Fruit fly (Drosophila melanogaster): ENCODE data around the gene robo2.
A peak's percentile ranks its signal among the peaks of the same experiment; 100 is the strongest.

The robo2 gene

DNA sequence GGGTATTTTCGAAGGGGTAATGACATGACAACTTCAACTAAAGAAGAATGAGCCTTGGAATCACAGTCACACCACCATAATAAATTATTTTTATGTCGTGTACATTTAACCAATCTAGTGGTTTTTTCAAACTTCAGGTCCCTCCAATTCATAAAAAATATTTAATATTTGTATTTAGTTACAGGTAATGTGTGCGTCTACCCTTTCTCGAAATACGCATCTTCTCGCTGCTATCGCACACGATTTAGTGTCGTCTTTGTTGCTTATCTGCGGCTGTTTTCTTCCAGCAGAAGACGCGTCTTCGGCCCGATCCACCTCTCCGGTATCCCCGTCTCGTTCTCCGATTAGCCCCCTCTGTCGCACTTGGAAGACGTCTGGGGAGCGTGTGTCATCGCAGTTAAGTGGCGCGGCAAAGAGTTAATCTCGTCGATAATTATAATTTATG lies 6.6 kb upstream of the robo2 start (continued):
- TF ChIP-seq CG30431 (GFP tag; optimal IDR thresholded peaks at IDR 0.05) (peak; percentile 65), croc (GFP tag; conservative IDR thresholded peaks at IDR 0.05) (peak; percentile 75; the same call in 2 of the 3 replicates), slou (GFP tag; optimal IDR thresholded peaks at IDR 0.05) (peak; percentile 47), eyg (GFP tag; optimal IDR thresholded peaks at IDR 0.05) (no peak), CG10462 (GFP tag; optimal IDR thresholded peaks at IDR 0.05) (peak; percentile 7), NC2α (GFP tag; optimal IDR thresholded peaks at IDR 0.05) (peak; percentile 25), caup (GFP tag; optimal IDR thresholded peaks at IDR 0.05; ENCODE audit: severe bottlenecking) (peak; percentile 39), Oli (tag; optimal IDR thresholded peaks at IDR 0.05) (peak; percentile 82), Ravus (GFP tag; IDR thresholded peaks at IDR 0.05) (no peak), emc (GFP tag; optimal IDR thresholded peaks at IDR 0.05) (no peak), CG2889 (GFP tag; IDR thresholded peaks at IDR 0.05) (no peak), NK7.1 (GFP tag; optimal IDR thresholded peaks at IDR 0.05) (no peak), NC2β (GFP tag; optimal IDR thresholded peaks at IDR 0.05) (peak; percentile 47), Rfx (GFP tag; IDR thresholded peaks at IDR 0.05) (peak; percentile 49; the same call in 1 of the 2 replicates), Awh (GFP tag; IDR thresholded peaks at IDR 0.05) (peak; percentile 68), CG6254 (GFP tag; optimal IDR thresholded peaks at IDR 0.05) (peak; percentile 78), CG1832 (GFP tag; optimal IDR thresholded peaks at IDR 0.05) (peak; percentile 57), CG31365 (tag; optimal IDR thresholded peaks at IDR 0.05) (no peak), ab (GFP tag; optimal IDR thresholded peaks at IDR 0.05) (peak; percentile 16), bab2 (GFP tag; optimal IDR thresholded peaks at IDR 0.05) (peak; percentile 53), Meics (GFP tag; optimal IDR thresholded peaks at IDR 0.05) (peak; percentile 47), CG12219 (GFP tag; optimal IDR thresholded peaks at IDR 0.05) (peak; percentile 58), Doc2 (GFP tag; IDR thresholded peaks at IDR 0.05) (no peak), CG11723 (GFP tag; optimal IDR thresholded peaks at IDR 0.05) (peak; percentile 48), toy (GFP tag; IDR thresholded peaks at IDR 0.05) (no peak), CG3065 (GFP tag; optimal IDR thresholded peaks at IDR 0.05) (no peak), p53 (GFP tag; optimal IDR thresholded peaks at IDR 0.05) (no peak), CG9609 (GFP tag; optimal IDR thresholded peaks at IDR 0.05) (no peak), sima (GFP tag; optimal IDR thresholded peaks at IDR 0.05) (no peak), fru (optimal IDR thresholded peaks at IDR 0.05) (no peak), CG6683 (GFP tag; optimal IDR thresholded peaks at IDR 0.05) (no peak), Hey (tag; optimal IDR thresholded peaks at IDR 0.05) (no peak), E2f2 (GFP tag; IDR thresholded peaks at IDR 0.05) (peak; percentile 43; the same call in 1 of the 2 replicates), gem (tag; optimal IDR thresholded peaks at IDR 0.05) (peak; percentile 90), CG3281 (GFP tag; optimal IDR thresholded peaks at IDR 0.05) (no peak), CG17568 (GFP tag; optimal IDR thresholded peaks at IDR 0.05) (no peak), psq (GFP tag; optimal IDR thresholded peaks at IDR 0.05) (peak; percentile 25), CG10147 (GFP tag; optimal IDR thresholded peaks at IDR 0.05) (peak; percentile 20), CG14965 (GFP tag; optimal IDR thresholded peaks at IDR 0.05; ENCODE audit: borderline replicate concordance) (no peak), onecut (GFP tag; IDR thresholded peaks at IDR 0.05) (peak; percentile 30; the same call in 1 of the 2 replicates), CG8281 (tag; optimal IDR thresholded peaks at IDR 0.05) (no peak), CG34422 (GFP tag; IDR thresholded peaks at IDR 0.05) (peak; percentile 75; the same call in 2 of the 3 replicates), CG2875 (GFP tag; optimal IDR thresholded peaks at IDR 0.05) (peak; percentile 80), sqz (GFP tag; optimal IDR thresholded peaks at IDR 0.05) (peak; percentile 54), bowl (GFP tag; IDR thresholded peaks at IDR 0.05) (0 out of 2 replicates have a peak, but pooled peaks have one; percentile 14), CG3163 (GFP tag; optimal IDR thresholded peaks at IDR 0.05) (no peak), repo (GFP tag; optimal IDR thresholded peaks at IDR 0.05) (peak; percentile 11), CG32532 (GFP tag; IDR thresholded peaks at IDR 0.05) (peak; percentile 62), CkIIα-i1 (GFP tag; IDR thresholded peaks at IDR 0.05) (no peak), nmo (GFP tag; optimal IDR thresholded peaks at IDR 0.05) (peak; percentile 89), salm (tag; optimal IDR thresholded peaks at IDR 0.05) (peak; percentile 48), CG9727 (GFP tag; optimal IDR thresholded peaks at IDR 0.05) (peak; percentile 83)
